Worm (Caenorhabditis elegans) whole organism, young adult: ENCODE measurements around the gene npr-5.

ENCODE experiments used
- C06A6.2 ChIP-seq: fragments of 200-800 bp; sonication (Bioruptor generic); conservative IDR thresholded peaks from 2 replicates; pipeline ENCODE4 v1.3.6; 2022; ENCODE audit warnings: missing genetic modification characterization, missing compliant biosample characterization
- D2030.7 ChIP-seq: fragments of 200-800 bp; sonication (Bioruptor generic); IDR thresholded peaks from 2 replicates; pipeline ENCODE4 v1.3.6; 2022; ENCODE audit warnings: missing genetic modification reagents, missing genetic modification characterization, missing compliant biosample characterization
- F23B12.7 ChIP-seq: sonication (generic microtip); optimal IDR thresholded peaks from 2 replicates; lab custom pipeline; 2017; ENCODE audit warnings: missing genetic modification characterization, mild to moderate bottlenecking, missing compliant biosample characterization, antibody characterized with exemption, moderate library complexity; ENCODE audit not compliant: insufficient read depth
- F55B11.4 ChIP-seq: sonication (generic microtip); optimal IDR thresholded peaks from 2 replicates; lab custom pipeline; 2016; ENCODE audit warnings: missing compliant biosample characterization, missing genetic modification characterization, borderline replicate concordance; ENCODE audit not compliant: insufficient read depth
- Y67H2A.10 ChIP-seq: fragments of 200-800 bp; sonication (Bioruptor generic); conservative IDR thresholded peaks from 2 replicates; pipeline ENCODE4 v1.3.6; 2022; ENCODE audit warnings: missing genetic modification reagents, missing genetic modification characterization, missing compliant biosample characterization
- aptf-2 ChIP-seq: fragments of 200-800 bp; sonication (Bioruptor generic); conservative IDR thresholded peaks from 2 replicates; pipeline ENCODE4 v1.3.6; 2022; ENCODE audit warnings: missing genetic modification reagents, missing genetic modification characterization, missing compliant biosample characterization
- ceh-27 ChIP-seq: fragments of 200-800 bp; sonication (Bioruptor generic); optimal IDR thresholded peaks from 2 replicates; lab custom pipeline; 2018; ENCODE audit warnings: mild to moderate bottlenecking, missing genetic modification characterization, moderate library complexity, missing compliant biosample characterization
- egrh-3 ChIP-seq: fragments of 200-800 bp; sonication (Bioruptor generic); IDR thresholded peaks from 2 replicates; pipeline ENCODE4 v1.3.6; 2022; ENCODE audit warnings: missing genetic modification reagents, missing genetic modification characterization, missing compliant biosample characterization
- hlh-12 ChIP-seq: sonication (generic microtip); optimal IDR thresholded peaks from 2 replicates; lab custom pipeline; 2016; ENCODE audit warnings: missing genetic modification characterization, missing compliant biosample characterization
- lag-1 ChIP-seq: fragments of 200-800 bp; sonication (Bioruptor generic); IDR thresholded peaks from 2 replicates; pipeline ENCODE4 v1.3.6; 2022; ENCODE audit warnings: missing genetic modification reagents, missing genetic modification characterization, missing compliant biosample characterization
- let-607 ChIP-seq, 2 experiments: fragments of 200-800 bp in 1 of 2; sonication (Bioruptor generic) in 1 of 2; sonication (generic microtip) in 1 of 2; optimal IDR thresholded peaks; 2 replicates each; lab custom pipeline; 2016 to 2018; ENCODE audit warnings: mild to moderate bottlenecking in 2 of 2, missing compliant biosample characterization in 2 of 2, missing genetic modification characterization in 2 of 2, moderate library complexity in 2 of 2, missing genotype in 1 of 2
- lin-35 ChIP-seq, 3 experiments: fragments of 150-350 bp in 2 of 3; sonication (generic microtip) in 1 of 3; optimal IDR thresholded peaks; 2 replicates each; lab custom pipeline; 2014 to 2018; ENCODE audit warnings: missing biosample characterization in 3 of 3, missing genetic modification characterization in 3 of 3, missing genetic modification reagents in 3 of 3
- lin-54 ChIP-seq: fragments of 200-800 bp; sonication (Bioruptor generic); optimal IDR thresholded peaks from 2 replicates; lab custom pipeline; 2018; ENCODE audit warnings: mild to moderate bottlenecking, missing genetic modification characterization, missing compliant biosample characterization
- lir-1 ChIP-seq: fragments of 200-800 bp; sonication (Bioruptor generic); conservative IDR thresholded peaks from 2 replicates; pipeline ENCODE4 v1.3.6; 2022; ENCODE audit warnings: missing genetic modification reagents, missing genetic modification characterization, missing compliant biosample characterization
- mel-28 ChIP-seq: sonication (generic microtip); optimal IDR thresholded peaks from 2 replicates; lab custom pipeline; 2016; ENCODE audit warnings: borderline replicate concordance, mild to moderate bottlenecking, missing genetic modification characterization, missing compliant biosample characterization
- mxl-1 ChIP-seq: sonication (generic microtip); optimal IDR thresholded peaks from 2 replicates; lab custom pipeline; 2016; ENCODE audit warnings: missing genetic modification characterization, missing compliant biosample characterization
- nfyb-1 ChIP-seq: fragments of 200-800 bp; sonication (Bioruptor generic); IDR thresholded peaks from 2 replicates; pipeline ENCODE4 v1.3.6; 2022; ENCODE audit warnings: missing genetic modification reagents, missing genetic modification characterization, missing compliant biosample characterization
- rec-8 ChIP-seq, 2 experiments: sonication (generic microtip); optimal IDR thresholded peaks; 2 replicates each; lab custom pipeline; 2016; ENCODE audit warnings: mild to moderate bottlenecking in 2 of 2, missing genetic modification characterization in 2 of 2, missing genetic modification reagents in 2 of 2, missing genotype in 2 of 2, missing biosample characterization in 1 of 2, missing compliant biosample characterization in 1 of 2, moderate library complexity in 1 of 2
- somi-1 ChIP-seq: fragments of 200-800 bp; sonication (Bioruptor generic); optimal IDR thresholded peaks from 2 replicates; lab custom pipeline; 2018; ENCODE audit warnings: mild to moderate bottlenecking, missing genetic modification characterization, missing compliant biosample characterization
- unc-130 ChIP-seq: sonication (generic microtip); optimal IDR thresholded peaks from 2 replicates; lab custom pipeline; 2016; ENCODE audit warnings: missing genetic modification reagents, missing genetic modification characterization, missing compliant biosample characterization
- unc-62 ChIP-seq: fragments of 150-350 bp; optimal IDR thresholded peaks from 2 replicates; lab custom pipeline; 2014; ENCODE audit warnings: missing biosample characterization, missing genetic modification reagents, missing genetic modification characterization
- zim-3 ChIP-seq: sonication (generic microtip); optimal IDR thresholded peaks from 2 replicates; lab custom pipeline; 2017; ENCODE audit warnings: mild to moderate bottlenecking, missing genetic modification characterization, moderate library complexity, missing compliant biosample characterization
- ztf-22 ChIP-seq: fragments of 200-800 bp; sonication (Bioruptor generic); optimal IDR thresholded peaks from 2 replicates; lab custom pipeline; 2018; ENCODE audit warnings: mild to moderate bottlenecking, missing genetic modification characterization, moderate library complexity, missing compliant biosample characterization

Gene npr-5

ce11 chrV:285298-285697 lies 3.8 kb upstream of the npr-5 start:
- 0 out of 2 replicates have a peak, but pooled peaks have one; percentile 56 for TF ChIP-seq nfyb-1 (GFP tag; lab: Robert Waterston, UW)
- TF ChIP-seq egrh-3 (GFP tag; lab: Robert Waterston, UW): no peak

ce11 chrV:284808-285207 lies 3.3 kb upstream of the npr-5 start:
- TF ChIP-seq let-607 (tag; optimal IDR thresholded peaks at IDR 0.05; lab: Kevin White, UChicago) (no peak), ceh-27 (GFP tag; lab: Kevin White, UChicago) (peak; percentile 24), somi-1 (GFP tag; lab: Kevin White, UChicago) (peak; percentile 8)

- TF ChIP-seq unc-62 (GFP tag; lab: Kevin White, UChicago) (no peak), Y67H2A.10 (GFP tag; lab: Robert Waterston, UW) (no peak)
These were observed 2.4 kb upstream of the npr-5 start for ce11 chrV:283953-284352.

ce11 chrV:281111-281510 lies 405 bp downstream of the npr-5 start:
- no peak for TF ChIP-seq aptf-2 (GFP tag; lab: Robert Waterston, UW)
- TF ChIP-seq C06A6.2 (GFP tag; lab: Robert Waterston, UW): no peak
- TF ChIP-seq lin-54 (GFP tag; lab: Kevin White, UChicago): no peak
- no peak for TF ChIP-seq D2030.7 (GFP tag; lab: Robert Waterston, UW)
- TF ChIP-seq zim-3 (tag; lab: Kevin White, UChicago): no peak
- no peak for TF ChIP-seq ceh-27 (GFP tag; lab: Kevin White, UChicago)
- no peak for TF ChIP-seq lag-1

ce11 chrV:272837-273236 lies 8.7 kb downstream of the npr-5 start, which contains the start of gene nlp-70:
Gene nlp-70, minus strand, starts transcription at chrV:272937.
- TF ChIP-seq unc-130 (GFP tag; lab: Kevin White, UChicago): no peak
- no peak for TF ChIP-seq lir-1 (GFP tag; lab: Robert Waterston, UW)

- TF ChIP-seq F55B11.4 (tag; lab: Kevin White, UChicago) (no peak), mel-28 (no peak), lir-1 (GFP tag; lab: Robert Waterston, UW) (no peak), ztf-22 (GFP tag; lab: Kevin White, UChicago) (no peak), hlh-12 (tag; lab: Kevin White, UChicago) (no peak)
These were observed 13.5 kb downstream of the npr-5 start, which contains the start of gene lgc-26 for ce11 chrV:268007-268406. Gene lgc-26, plus strand, starts transcription at chrV:268307.

- TF ChIP-seq mxl-1: peak; percentile 77
- peak; percentile 31 for TF ChIP-seq mel-28
- TF ChIP-seq F23B12.7 (tag; lab: Kevin White, UChicago): peak; percentile 23
- TF ChIP-seq rec-8 (tag; optimal IDR thresholded peaks at IDR 0.05; lab: Kevin White, UChicago): peak in 1 of 2 experiments; percentile 74
- peak in 1 of 3 experiments; percentile 4 for TF ChIP-seq lin-35 (GFP tag; optimal IDR thresholded peaks at IDR 0.05; lab: Kevin White, UChicago)
- TF ChIP-seq hlh-12 (tag; lab: Kevin White, UChicago): peak; percentile 93
These were observed 16.2 kb downstream of the npr-5 start for ce11 chrV:265062-265963.
